Worm (Caenorhabditis elegans) whole organism, L4 larva: Measurements from ENCODE around the gene lips-15.

Source experiments
- cey-2 ChIP-seq: sonication (generic microtip); optimal IDR thresholded peaks from 3 replicates; lab custom pipeline; 2017; ENCODE audit warnings: missing genetic modification characterization, mild to moderate bottlenecking, missing compliant biosample characterization, antibody characterized with exemption, borderline replicate concordance; ENCODE audit not compliant: insufficient read depth
- tra-1 ChIP-seq: fragments of 200-800 bp; sonication (Bioruptor generic); IDR thresholded peaks from 2 replicates; pipeline ENCODE4 v1.3.6; 2022; ENCODE audit warnings: missing genetic modification reagents, missing genetic modification characterization, missing compliant biosample characterization

DNA sequence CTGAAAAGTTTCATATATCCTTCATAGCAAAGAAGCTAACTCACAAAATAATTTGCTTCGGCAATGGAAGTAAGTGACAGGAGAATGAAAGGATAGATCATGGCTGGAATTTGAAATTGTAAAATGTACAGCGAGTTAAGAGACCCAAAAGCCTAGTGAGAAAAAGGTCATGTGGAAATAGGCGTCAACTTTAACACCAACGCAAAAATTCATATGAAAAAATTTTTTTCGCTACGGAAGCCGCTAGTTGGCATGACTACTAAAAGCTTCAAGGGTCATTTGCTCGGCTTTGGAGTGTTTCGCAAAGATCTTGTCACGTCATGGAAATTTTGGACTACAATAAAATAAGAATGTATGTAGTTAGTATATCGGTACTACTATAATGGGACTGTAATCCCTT lies 33.7 kb upstream of the lips-15 start, which contains the start of gene Y38E10A.1:
- TF ChIP-seq cey-2 (tag; lab: Kevin White, UChicago) (no peak), tra-1 (no peak)
